Worm (Caenorhabditis elegans) whole organism, L2 larva: ENCODE data around the gene srh-99.

Experiments
- ceh-82 ChIP-seq: fragments of 150-350 bp; optimal IDR thresholded peaks from 2 replicates; lab custom pipeline; 2014; ENCODE audit warnings: missing biosample characterization, missing genetic modification characterization
- lin-39 ChIP-seq: fragments of 150-350 bp; optimal IDR thresholded peaks from 2 replicates; lab custom pipeline; 2014; ENCODE audit warnings: missing biosample characterization, missing genetic modification reagents, missing genetic modification characterization
- mab-5 ChIP-seq: fragments of 150-350 bp; optimal IDR thresholded peaks from 2 replicates; lab custom pipeline; 2014; ENCODE audit warnings: missing biosample characterization, missing genetic modification characterization
- mdl-1 ChIP-seq, 2 experiments: fragments of 150-350 bp in 1 of 2; sonication (generic microtip) in 1 of 2; optimal IDR thresholded peaks; 2 replicates each; lab custom pipeline; 2017; ENCODE audit warnings: missing biosample characterization in 2 of 2, missing genetic modification characterization in 2 of 2
- nhr-10 ChIP-seq: sonication (generic microtip); optimal IDR thresholded peaks from 2 replicates; lab custom pipeline; 2017; ENCODE audit warnings: missing biosample characterization, missing genetic modification characterization
- nhr-11 ChIP-seq: fragments of 150-350 bp; optimal IDR thresholded peaks from 2 replicates; lab custom pipeline; 2014; ENCODE audit warnings: missing biosample characterization, missing genetic modification characterization
- nhr-21 ChIP-seq: fragments of 150-350 bp; optimal IDR thresholded peaks from 2 replicates; lab custom pipeline; 2014; ENCODE audit warnings: missing biosample characterization, missing genetic modification characterization
- nhr-237 ChIP-seq: fragments of 150-350 bp; optimal IDR thresholded peaks from 2 replicates; lab custom pipeline; 2014; ENCODE audit warnings: missing biosample characterization, missing genetic modification characterization
- nhr-25 ChIP-seq: fragments of 150-350 bp; sonication (generic microtip); optimal IDR thresholded peaks from 3 replicates; lab custom pipeline; 2014; ENCODE audit warnings: missing biosample characterization, missing genetic modification characterization
- sma-9 ChIP-seq, 2 experiments: fragments of 150-350 bp in 1 of 2; sonication (generic microtip) in 1 of 2; optimal IDR thresholded peaks; 2 replicates each; lab custom pipeline; 2014 to 2016; ENCODE audit warnings: missing genetic modification characterization in 2 of 2, mild to moderate bottlenecking in 1 of 2, missing biosample characterization in 1 of 2, missing compliant biosample characterization in 1 of 2, missing genetic modification reagents in 1 of 2, moderate library complexity in 1 of 2

ce11 chrII:3736893-3737375, 20.6 kb upstream of the srh-99 start, which contains the start of gene F12E12.6:
- TF ChIP-seq nhr-10 (tag; lab: Kevin White, UChicago) (no peak), ceh-82 (tag; lab: Kevin White, UChicago) (no peak), nhr-21 (tag; lab: Kevin White, UChicago) (no peak), mab-5 (tag; lab: Kevin White, UChicago) (no peak), lin-39 (no peak), sma-9 (GFP tag; optimal IDR thresholded peaks at IDR 0.05; lab: Kevin White, UChicago) (no peak), sma-9 (tag; optimal IDR thresholded peaks at IDR 0.05; lab: Kevin White, UChicago) (no peak), nhr-11 (tag; lab: Kevin White, UChicago) (no peak), mdl-1 (tag; optimal IDR thresholded peaks at IDR 0.05; lab: Kevin White, UChicago) (no peak), nhr-25 (tag; lab: Kevin White, UChicago) (no peak), nhr-237 (tag; lab: Kevin White, UChicago) (no peak)
